Fruit fly (Drosophila melanogaster) whole organism, prepupa: ENCODE data around the gene CG14883.

Experiments
- CG34406 ChIP-seq: fragments of 200-800 bp; sonication (Bioruptor generic); optimal IDR thresholded peaks from 3 replicates; lab custom pipeline; 2016; ENCODE audit warnings: missing biosample characterization, missing genetic modification characterization
- CG6808 ChIP-seq: fragments of 200-800 bp; sonication (Bioruptor generic); optimal IDR thresholded peaks from 3 replicates; lab custom pipeline; 2017; ENCODE audit warnings: missing biosample characterization, missing genetic modification characterization, mild to moderate bottlenecking, moderate library complexity, missing genetic modification reagents
- Sox15 ChIP-seq: fragments of 200-800 bp; sonication (Bioruptor generic); optimal IDR thresholded peaks from 3 replicates; lab custom pipeline; 2016; ENCODE audit warnings: missing biosample characterization, missing genetic modification characterization
- fd59A ChIP-seq: fragments of 200-800 bp; sonication (Bioruptor generic); optimal IDR thresholded peaks from 2 replicates; lab custom pipeline; 2017; ENCODE audit warnings: missing biosample characterization, mild to moderate bottlenecking, missing genetic modification characterization, missing genetic modification reagents

DNA sequence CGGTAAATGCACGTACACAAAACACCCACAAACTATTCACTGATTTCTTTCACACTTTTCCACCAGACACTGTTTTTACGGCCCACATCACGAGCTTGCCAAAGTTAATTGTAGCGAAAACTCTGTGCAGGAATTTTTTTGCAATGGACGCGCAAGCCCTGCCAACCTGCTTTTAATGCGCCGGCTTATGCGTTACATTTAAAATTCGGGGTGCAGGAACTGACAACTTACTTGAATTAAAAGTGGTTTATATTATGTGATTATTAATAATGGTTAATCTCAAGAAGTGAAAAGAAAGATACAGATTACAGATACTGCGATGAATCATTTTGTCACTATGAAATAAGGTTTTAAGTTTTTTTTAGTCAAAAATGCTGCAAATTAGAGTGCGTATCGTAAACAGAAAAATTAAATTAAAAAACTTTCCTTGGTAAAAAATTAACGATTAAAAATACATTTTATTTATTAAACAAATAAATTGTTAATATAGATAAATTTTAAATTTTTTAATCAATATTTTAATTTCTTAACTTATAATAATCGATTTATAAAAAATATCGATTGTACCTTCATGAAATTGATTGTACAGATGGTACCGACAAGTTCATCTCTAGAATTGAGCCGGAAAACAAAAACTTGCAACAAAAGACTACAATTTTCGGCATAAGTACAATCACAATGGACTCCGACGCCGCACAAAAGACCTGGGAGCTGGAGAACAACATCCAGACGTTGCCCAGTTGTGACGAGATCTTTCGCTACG lies 13.8 kb downstream of the CG14883 start, which contains the start of the genes CG42232 and CSN5:
- no peak for TF ChIP-seq fd59A (GFP tag; lab: Kevin White, UChicago)
- no peak for TF ChIP-seq CG34406 (GFP tag; lab: Kevin White, UChicago)
- TF ChIP-seq Sox15: peak; percentile 54
- no peak for TF ChIP-seq CG6808
